Worm (Caenorhabditis elegans): Measurements from ENCODE around the gene set-6.
A peak's percentile ranks its signal among the peaks of the same experiment; 100 is the strongest.

The set-6 gene

DNA sequence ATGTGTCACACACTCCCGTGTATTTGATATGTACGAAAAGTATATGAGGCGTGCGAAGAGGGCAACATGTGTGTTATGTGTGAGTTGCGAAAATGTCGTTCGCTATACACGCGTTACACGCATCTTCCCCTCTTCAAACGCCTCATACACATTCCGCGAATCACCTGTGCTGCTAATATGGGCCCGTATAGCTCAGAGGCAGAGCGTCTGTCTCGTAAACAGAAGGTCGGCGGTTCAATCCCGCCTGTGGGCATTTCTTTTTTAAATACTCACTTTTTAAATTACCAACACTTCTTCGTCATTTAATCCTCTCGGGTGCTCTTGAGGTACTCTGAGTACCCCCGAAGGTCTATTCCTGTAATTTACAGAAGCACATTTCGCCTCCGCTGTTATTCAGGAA is 40.9 kb downstream of the set-6 start:
- no peak for TF ChIP-seq him-1 (tag; optimal IDR thresholded peaks at IDR 0.05)
- TF ChIP-seq dao-5 (tag; optimal IDR thresholded peaks at IDR 0.05): no peak
- TF ChIP-seq W03F9.2 (tag; optimal IDR thresholded peaks at IDR 0.05): no peak

DNA sequence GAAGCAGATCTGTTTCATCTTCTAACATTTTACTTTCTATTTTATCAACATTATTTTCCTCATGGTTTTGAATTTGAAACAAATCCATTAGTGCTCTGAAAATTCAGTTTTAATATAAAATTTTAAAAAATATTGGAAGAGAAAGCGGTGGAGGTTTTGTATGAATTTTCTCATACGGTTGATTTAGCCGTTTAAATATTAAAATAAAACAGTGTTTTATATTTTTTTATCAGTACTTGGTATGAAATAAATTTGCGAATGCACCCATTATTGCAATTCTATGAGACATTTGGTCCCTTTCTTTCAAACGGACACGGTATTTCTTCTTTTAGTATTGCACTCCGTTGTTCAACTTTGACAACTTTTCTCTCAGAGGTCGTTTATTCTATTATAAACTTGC is 42.9 kb downstream of the set-6 start, which contains the start of gene dot-1.4:
Gene dot-1.4 (minus strand): TSS at position 101 of the 400 bp plus-strand sequence.
- no peak for TF ChIP-seq him-1 (tag; optimal IDR thresholded peaks at IDR 0.05)
- no peak for TF ChIP-seq dao-5 (tag; optimal IDR thresholded peaks at IDR 0.05)
- TF ChIP-seq W03F9.2 (tag; optimal IDR thresholded peaks at IDR 0.05): no peak

DNA sequence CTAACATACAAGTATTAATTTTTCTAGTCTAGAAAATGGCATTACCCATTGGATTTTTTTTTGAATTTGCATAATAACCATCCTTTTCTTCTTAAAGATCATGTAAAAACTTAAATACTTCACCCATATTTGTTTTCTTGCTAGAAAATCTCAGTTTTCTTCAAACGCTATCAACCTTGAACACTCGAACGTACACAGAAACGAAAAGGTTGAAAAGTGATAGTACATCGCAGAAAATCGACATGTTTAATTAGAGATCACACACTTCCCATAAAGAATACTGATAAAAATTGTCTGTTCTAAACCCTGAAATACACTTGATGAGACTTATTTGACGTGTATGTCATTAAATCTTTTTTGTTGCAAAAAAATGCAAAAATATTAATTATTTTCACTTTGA is 46.9 kb downstream of the set-6 start, which contains the start of gene F55G7.4:
Gene F55G7.4 (plus strand): TSS at position 301 of the 400 bp plus-strand sequence.
- TF ChIP-seq W03F9.2 (tag; optimal IDR thresholded peaks at IDR 0.05) (no peak), dao-5 (tag; optimal IDR thresholded peaks at IDR 0.05) (no peak), him-1 (tag; optimal IDR thresholded peaks at IDR 0.05) (no peak)

DNA sequence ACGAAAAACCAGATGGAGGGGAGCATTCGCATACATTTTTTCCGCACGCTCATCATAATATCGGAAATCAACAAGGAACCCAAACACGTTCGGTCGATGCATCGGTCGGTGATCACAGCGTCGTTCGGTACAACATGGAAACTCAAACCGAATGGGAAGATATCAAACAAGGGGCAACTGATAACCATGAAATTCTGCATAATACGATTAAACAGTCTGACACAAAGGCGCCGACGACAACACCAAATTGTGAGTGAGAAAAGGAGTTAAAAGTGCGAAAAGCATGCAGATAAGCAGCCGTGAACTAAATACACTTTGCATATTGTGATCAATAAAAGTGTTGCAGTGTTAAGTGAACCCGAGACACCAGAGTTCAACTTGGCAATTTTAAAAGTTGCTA is 49.2 kb downstream of the set-6 start:
- TF ChIP-seq dao-5 (tag; optimal IDR thresholded peaks at IDR 0.05) (no peak), W03F9.2 (tag; optimal IDR thresholded peaks at IDR 0.05) (no peak), him-1 (tag; optimal IDR thresholded peaks at IDR 0.05) (no peak)

DNA sequence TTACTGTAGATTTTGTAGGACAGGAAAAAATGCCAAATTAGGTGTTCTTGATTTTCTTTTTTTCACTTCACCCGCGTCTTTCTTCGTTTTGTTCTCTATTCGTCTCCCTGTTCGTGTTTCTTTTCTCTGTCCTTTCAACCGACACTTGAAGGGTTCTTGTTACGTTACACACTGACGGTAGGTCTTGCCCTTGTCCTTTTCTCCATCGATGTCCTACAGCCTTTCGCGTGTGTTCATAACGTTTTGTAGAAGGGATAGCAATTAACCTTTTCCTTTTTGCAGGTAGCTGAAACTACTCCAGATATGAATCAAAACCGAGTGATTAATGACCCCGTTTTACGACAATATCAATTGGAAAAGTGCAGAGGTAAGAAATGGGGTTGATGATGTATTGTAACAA is 50.3 kb downstream of the set-6 start, which contains the start of gene F55G7.1:
Gene F55G7.1 (plus strand): TSS at position 276 of the 400 bp plus-strand sequence.
- TF ChIP-seq W03F9.2 (tag; optimal IDR thresholded peaks at IDR 0.05) (peak; percentile 32), dao-5 (tag; optimal IDR thresholded peaks at IDR 0.05) (no peak)

DNA sequence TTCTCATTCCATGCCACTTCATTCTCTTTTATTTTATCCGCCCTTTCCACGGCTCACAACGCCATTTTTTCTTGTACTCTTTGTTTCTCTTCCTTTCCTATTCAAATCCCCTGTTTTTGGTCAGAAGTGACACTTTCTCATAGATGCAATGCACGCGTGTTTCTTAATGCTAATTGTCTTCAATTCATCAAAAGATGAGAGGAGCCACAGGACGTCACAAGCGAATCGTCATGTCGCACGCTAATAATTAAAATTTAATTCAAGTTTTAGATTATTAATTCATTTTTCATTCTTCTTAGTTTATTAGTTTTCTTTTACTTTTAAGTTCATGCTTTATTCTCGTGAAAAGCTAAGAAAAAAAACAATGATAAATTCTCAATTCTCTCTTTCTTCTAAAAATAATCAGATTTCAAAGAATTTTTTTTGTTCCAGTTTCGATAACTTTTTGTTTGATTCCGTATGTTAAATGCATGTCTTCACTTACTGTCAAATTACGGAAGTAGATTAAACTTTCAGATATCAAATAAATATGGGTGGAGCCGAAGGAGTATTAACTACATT is 53.7 kb downstream of the set-6 start, which contains the start of gene Y62H9A.14:
Gene Y62H9A.14 (plus strand): TSS at position 511 of the 561 bp plus-strand sequence.
- TF ChIP-seq dao-5 (tag; optimal IDR thresholded peaks at IDR 0.05) (no peak), W03F9.2 (tag; optimal IDR thresholded peaks at IDR 0.05) (no peak), him-1 (tag; optimal IDR thresholded peaks at IDR 0.05) (no peak)
